Worm (Caenorhabditis elegans): Measurements from ENCODE around the gene panl-2.

ce11 chrIII:6969090-6969489 is 1.2 kb upstream of the panl-2 start, which contains the start of gene F31E3.12:
- TF ChIP-seq nhr-11 (tag; optimal IDR thresholded peaks at IDR 0.05), result no peak
- TF ChIP-seq egl-27 (tag; optimal IDR thresholded peaks at IDR 0.05), result no peak

Measured in whole organism, L2 larva.